Worm (Caenorhabditis elegans): ENCODE measurements around the gene tars-1.

Gene tars-1

ce11 chrII:11720819-11721218 lies 25.4 kb upstream of the tars-1 start:
- TF ChIP-seq sma-3 (GFP tag; optimal IDR thresholded peaks at IDR 0.05): no peak
- no peak for TF ChIP-seq nhr-21 (tag; optimal IDR thresholded peaks at IDR 0.05)
- no peak for TF ChIP-seq nhr-129 (tag; optimal IDR thresholded peaks at IDR 0.05)
- no peak for TF ChIP-seq aly-2 (tag; optimal IDR thresholded peaks at IDR 0.05)
- TF ChIP-seq ztf-4 (tag; optimal IDR thresholded peaks at IDR 0.05): no peak
- no peak for TF ChIP-seq elt-3 (tag; optimal IDR thresholded peaks at IDR 0.05)
- TF ChIP-seq ztf-11 (tag; optimal IDR thresholded peaks at IDR 0.05): no peak
- TF ChIP-seq mdl-1 (tag; optimal IDR thresholded peaks at IDR 0.05): no peak
- TF ChIP-seq unc-39 (tag; optimal IDR thresholded peaks at IDR 0.05): no peak
- no peak for TF ChIP-seq nhr-10 (tag; optimal IDR thresholded peaks at IDR 0.05)
- TF ChIP-seq egl-27 (tag; optimal IDR thresholded peaks at IDR 0.05): no peak
- no peak for TF ChIP-seq R02D3.7 (tag; optimal IDR thresholded peaks at IDR 0.05)
- TF ChIP-seq gmeb-1 (tag; optimal IDR thresholded peaks at IDR 0.05): no peak

- TF ChIP-seq C34F6.9 (tag; optimal IDR thresholded peaks at IDR 0.05) (no peak), F13H6.1 (tag; optimal IDR thresholded peaks at IDR 0.05) (no peak), R02D3.7 (tag; optimal IDR thresholded peaks at IDR 0.05) (no peak), sma-9 (GFP tag; optimal IDR thresholded peaks at IDR 0.05) (no peak), sma-9 (tag; optimal IDR thresholded peaks at IDR 0.05) (no peak), ceh-82 (tag; optimal IDR thresholded peaks at IDR 0.05) (no peak), alr-1 (tag; optimal IDR thresholded peaks at IDR 0.05) (no peak), lin-11 (tag; optimal IDR thresholded peaks at IDR 0.05) (no peak), dmd-4 (tag; optimal IDR thresholded peaks at IDR 0.05) (no peak), nhr-237 (tag; optimal IDR thresholded peaks at IDR 0.05) (no peak), lin-13 (GFP tag; optimal IDR thresholded peaks at IDR 0.05) (no peak), gmeb-1 (tag; optimal IDR thresholded peaks at IDR 0.05) (no peak), snpc-4 (tag; optimal IDR thresholded peaks at IDR 0.05) (no peak), nhr-6 (tag; optimal IDR thresholded peaks at IDR 0.05) (no peak), nhr-21 (tag; optimal IDR thresholded peaks at IDR 0.05) (no peak), ztf-11 (tag; optimal IDR thresholded peaks at IDR 0.05) (no peak), elt-1 (tag; optimal IDR thresholded peaks at IDR 0.05) (no peak)
Measured at ce11 chrII:11720102-11720501, 24.6 kb upstream of the tars-1 start, which contains the start of gene F13D12.3. TSS of gene F13D12.3 (plus strand) at chrII:11720402.

- TF ChIP-seq nhr-6 (tag; optimal IDR thresholded peaks at IDR 0.05) (no peak), lsy-2 (tag; optimal IDR thresholded peaks at IDR 0.05) (peak in 1 of 2 experiments; percentile 38)
Measured at ce11 chrII:11719533-11719932, 24.1 kb upstream of the tars-1 start.

ce11 chrII:11714728-11715127 lies 19.3 kb upstream of the tars-1 start:
- TF ChIP-seq ztf-1 (GFP tag; conservative IDR thresholded peaks at IDR 0.05) (no peak), ZK546.5 (tag; optimal IDR thresholded peaks at IDR 0.05) (no peak), blmp-1 (tag; optimal IDR thresholded peaks at IDR 0.05; ENCODE audit: insufficient read depth) (no peak), snpc-4 (tag; optimal IDR thresholded peaks at IDR 0.05) (peak; percentile 37)

- TF ChIP-seq nhr-77 (tag; optimal IDR thresholded peaks at IDR 0.05) (no peak), elt-1 (tag; optimal IDR thresholded peaks at IDR 0.05) (no peak), nhr-21 (tag; optimal IDR thresholded peaks at IDR 0.05) (no peak), mbf-1 (tag; optimal IDR thresholded peaks at IDR 0.05) (no peak), unc-55 (GFP tag; optimal IDR thresholded peaks at IDR 0.05) (no peak), alr-1 (tag; optimal IDR thresholded peaks at IDR 0.05) (no peak), nhr-25 (tag; optimal IDR thresholded peaks at IDR 0.05) (no peak), sma-9 (GFP tag; optimal IDR thresholded peaks at IDR 0.05) (peak; percentile 45), sma-9 (tag; optimal IDR thresholded peaks at IDR 0.05) (no peak), F13H6.1 (tag; optimal IDR thresholded peaks at IDR 0.05) (peak; percentile 43), skn-1 (tag; optimal IDR thresholded peaks at IDR 0.05) (no peak), lin-13 (GFP tag; optimal IDR thresholded peaks at IDR 0.05) (no peak), ceh-82 (tag; optimal IDR thresholded peaks at IDR 0.05) (no peak), unc-39 (tag; optimal IDR thresholded peaks at IDR 0.05) (no peak), sem-4 (tag; optimal IDR thresholded peaks at IDR 0.05) (no peak), nhr-11 (tag; optimal IDR thresholded peaks at IDR 0.05) (no peak), nhr-23 (tag; optimal IDR thresholded peaks at IDR 0.05) (no peak), zag-1 (tag; optimal IDR thresholded peaks at IDR 0.05) (peak; percentile 60), sma-3 (GFP tag; optimal IDR thresholded peaks at IDR 0.05) (no peak), nhr-237 (tag; optimal IDR thresholded peaks at IDR 0.05) (no peak), nhr-129 (tag; optimal IDR thresholded peaks at IDR 0.05) (peak; percentile 48), gmeb-1 (tag; optimal IDR thresholded peaks at IDR 0.05) (no peak), C34F6.9 (tag; optimal IDR thresholded peaks at IDR 0.05) (peak; percentile 17), ZK546.5 (tag; optimal IDR thresholded peaks at IDR 0.05) (no peak), snpc-4 (tag; optimal IDR thresholded peaks at IDR 0.05) (no peak), R02D3.7 (tag; optimal IDR thresholded peaks at IDR 0.05) (no peak), peb-1 (tag; optimal IDR thresholded peaks at IDR 0.05) (no peak), blmp-1 (tag; optimal IDR thresholded peaks at IDR 0.05; ENCODE audit: insufficient read depth) (no peak), mdl-1 (tag; optimal IDR thresholded peaks at IDR 0.05) (no peak), aly-2 (tag; optimal IDR thresholded peaks at IDR 0.05) (no peak), ceh-16 (tag; optimal IDR thresholded peaks at IDR 0.05) (no peak), mab-5 (tag; optimal IDR thresholded peaks at IDR 0.05) (no peak), nhr-6 (tag; optimal IDR thresholded peaks at IDR 0.05) (no peak), lsy-2 (tag; optimal IDR thresholded peaks at IDR 0.05) (peak in 1 of 2 experiments; percentile 14), ama-1 (optimal IDR thresholded peaks at IDR 0.05) (no peak), nhr-12 (tag; optimal IDR thresholded peaks at IDR 0.05) (no peak)
Measured at ce11 chrII:11713569-11713968, 18.1 kb upstream of the tars-1 start, which contains the start of gene F13D12.10. TSS of gene F13D12.10 (plus strand) at chrII:11713799.

All from whole organism, L2 larva.